Fruit fly (Drosophila melanogaster) whole organism, embryonic: ENCODE data around the gene TBC1d7.
A peak's percentile ranks its signal among the peaks of the same experiment; 100 is the strongest.

Experiments used
- CG10321 ChIP-seq: fragments of 200-800 bp; sonication (Bioruptor generic); IDR thresholded peaks from 2 replicates; pipeline ENCODE4 v1.3.6; 2022; ENCODE audit warnings: missing biosample characterization, missing genetic modification characterization
- CG10431 ChIP-seq: fragments of 200-800 bp; sonication (Bioruptor generic); optimal IDR thresholded peaks from 3 replicates; lab custom pipeline; 2018; ENCODE audit warnings: missing biosample characterization, mild to moderate bottlenecking, missing genetic modification characterization
- CG11456 ChIP-seq: fragments of 200-800 bp; sonication (Bioruptor generic); IDR thresholded peaks from 3 replicates; pipeline ENCODE4 v1.3.6; 2022; ENCODE audit warnings: missing biosample characterization, missing genetic modification characterization
- CG12104 ChIP-seq: fragments of 200-800 bp; sonication (Bioruptor generic); optimal IDR thresholded peaks from 3 replicates; lab custom pipeline; 2016; ENCODE audit warnings: missing biosample characterization, missing genetic modification characterization
- CG12659 ChIP-seq: fragments of 200-800 bp; sonication (Bioruptor generic); optimal IDR thresholded peaks from 3 replicates; lab custom pipeline; 2017; ENCODE audit warnings: mild to moderate bottlenecking, missing biosample characterization, missing genetic modification reagents, missing genetic modification characterization
- CG13424 ChIP-seq: fragments of 200-800 bp; sonication (Bioruptor generic); optimal IDR thresholded peaks from 2 replicates; lab custom pipeline; 2019; ENCODE audit warnings: missing biosample characterization, mild to moderate bottlenecking, missing genetic modification characterization, moderate library complexity
- CG15073 ChIP-seq: fragments of 200-800 bp; sonication (Bioruptor generic); optimal IDR thresholded peaks from 2 replicates; lab custom pipeline; 2016; ENCODE audit warnings: missing biosample characterization, missing genetic modification characterization
- CG15514 ChIP-seq: fragments of 200-800 bp; sonication (Bioruptor generic); optimal IDR thresholded peaks from 3 replicates; lab custom pipeline; 2017; ENCODE audit warnings: missing biosample characterization, missing genetic modification characterization, mild to moderate bottlenecking, moderate library complexity, missing genetic modification reagents
- CG17829 ChIP-seq: fragments of 200-800 bp; optimal IDR thresholded peaks from 2 replicates; lab custom pipeline; 2019; ENCODE audit warnings: missing biosample characterization, mild to moderate bottlenecking, missing genetic modification characterization, moderate library complexity
- CG17912 ChIP-seq: fragments of 200-800 bp; sonication (Bioruptor generic); optimal IDR thresholded peaks from 2 replicates; lab custom pipeline; 2018; ENCODE audit warnings: missing biosample characterization, mild to moderate bottlenecking, missing genetic modification characterization
- CG18764 ChIP-seq: fragments of 200-800 bp; sonication (Bioruptor generic); optimal IDR thresholded peaks from 3 replicates; lab custom pipeline; 2016; ENCODE audit warnings: missing biosample characterization, missing genetic modification characterization
- CG2678 ChIP-seq: fragments of 200-800 bp; sonication (Bioruptor generic); optimal IDR thresholded peaks from 3 replicates; lab custom pipeline; 2019; ENCODE audit warnings: missing biosample characterization, mild to moderate bottlenecking, missing genetic modification characterization, moderate library complexity
- CG31365 ChIP-seq: fragments of 200-800 bp; sonication (Bioruptor generic); optimal IDR thresholded peaks from 2 replicates; lab custom pipeline; 2018; ENCODE audit warnings: missing biosample characterization, mild to moderate bottlenecking, missing genetic modification characterization
- CG3838 ChIP-seq: fragments of 200-800 bp; sonication (Bioruptor generic); optimal IDR thresholded peaks from 3 replicates; lab custom pipeline; 2016; ENCODE audit warnings: missing biosample characterization, missing genetic modification characterization
- CG4424 ChIP-seq: fragments of 200-800 bp; sonication (Bioruptor generic); optimal IDR thresholded peaks from 3 replicates; lab custom pipeline; 2016; ENCODE audit warnings: missing biosample characterization, missing genetic modification characterization
- CG4854 ChIP-seq: fragments of 200-800 bp; sonication (Bioruptor generic); optimal IDR thresholded peaks from 2 replicates; lab custom pipeline; 2016; ENCODE audit warnings: missing biosample characterization, missing genetic modification characterization, inconsistent platforms
- CG7987 ChIP-seq: fragments of 200-800 bp; sonication (Bioruptor generic); optimal IDR thresholded peaks from 2 replicates; lab custom pipeline; 2018; ENCODE audit warnings: missing biosample characterization, mild to moderate bottlenecking, missing genetic modification characterization, moderate library complexity
- CG8944 ChIP-seq: fragments of 200-800 bp; sonication (Bioruptor generic); optimal IDR thresholded peaks from 3 replicates; lab custom pipeline; 2016; ENCODE audit warnings: missing biosample characterization, missing genetic modification characterization
- CG9797 ChIP-seq: fragments of 200-800 bp; sonication (Bioruptor generic); optimal IDR thresholded peaks from 3 replicates; lab custom pipeline; 2018; ENCODE audit warnings: missing biosample characterization, mild to moderate bottlenecking, missing genetic modification characterization
- CG9817 ChIP-seq: fragments of 200-800 bp; sonication (Bioruptor generic); optimal IDR thresholded peaks from 2 replicates; lab custom pipeline; 2018; ENCODE audit warnings: missing biosample characterization, mild to moderate bottlenecking, missing genetic modification characterization, moderate library complexity
- Camta ChIP-seq: fragments of 200-800 bp; sonication (Bioruptor generic); optimal IDR thresholded peaks from 2 replicates; lab custom pipeline; 2016; ENCODE audit warnings: missing biosample characterization, missing genetic modification characterization
- Chrac-16 ChIP-seq: fragments of 200-800 bp; sonication (Bioruptor generic); optimal IDR thresholded peaks from 3 replicates; lab custom pipeline; 2016; ENCODE audit warnings: missing biosample characterization, missing genetic modification characterization
- E2f2 ChIP-seq: fragments of 200-800 bp; sonication (Bioruptor generic); IDR thresholded peaks from 2 replicates; pipeline ENCODE4 v1.3.6; 2022; ENCODE audit warnings: missing biosample characterization, missing genetic modification characterization
- Gug ChIP-seq: fragments of 200-800 bp; sonication (Bioruptor generic); IDR thresholded peaks from 4 replicates; pipeline ENCODE4 v1.3.6; 2022; ENCODE audit warnings: missing biosample characterization, missing genetic modification characterization
- HLHmδ ChIP-seq: fragments of 200-800 bp; sonication (Bioruptor generic); optimal IDR thresholded peaks from 2 replicates; lab custom pipeline; 2018; ENCODE audit warnings: missing biosample characterization, mild to moderate bottlenecking, missing genetic modification characterization, moderate library complexity
- Hr78 ChIP-seq, 2 experiments: fragments of 200-800 bp in 1 of 2; fragments of >200 bp in 1 of 2; sonication (Bioruptor generic) in 1 of 2; optimal IDR thresholded peaks; 2 replicates each; lab custom pipeline; 2017 to 2019; ENCODE audit warnings: missing biosample characterization in 2 of 2, missing genetic modification characterization in 2 of 2, mild to moderate bottlenecking in 1 of 2, moderate library complexity in 1 of 2
- Hsf ChIP-seq: fragments of 200-800 bp; sonication (Bioruptor generic); optimal IDR thresholded peaks from 3 replicates; lab custom pipeline; 2016; ENCODE audit warnings: missing biosample characterization, missing genetic modification characterization
- MBD-R2 ChIP-seq: fragments of 200-800 bp; sonication (Bioruptor generic); IDR thresholded peaks from 2 replicates; pipeline ENCODE4 v1.3.6; 2022; ENCODE audit warnings: missing biosample characterization, missing genetic modification characterization
- Myb ChIP-seq: fragments of 200-800 bp; sonication (Bioruptor generic); optimal IDR thresholded peaks from 2 replicates; lab custom pipeline; 2016; ENCODE audit warnings: missing biosample characterization, missing genetic modification characterization
- NC2β ChIP-seq: fragments of 200-800 bp; sonication (Bioruptor generic); optimal IDR thresholded peaks from 2 replicates; lab custom pipeline; 2016; ENCODE audit warnings: missing biosample characterization, missing genetic modification characterization
- Nf-YA ChIP-seq: fragments of 200-800 bp; sonication (Bioruptor generic); IDR thresholded peaks from 2 replicates; pipeline ENCODE4 v1.3.6; 2022; ENCODE audit warnings: missing biosample characterization, missing genetic modification characterization
- NfI ChIP-seq: fragments of 200-800 bp; sonication (Bioruptor generic); optimal IDR thresholded peaks from 3 replicates; lab custom pipeline; 2018; ENCODE audit warnings: missing biosample characterization, mild to moderate bottlenecking, missing genetic modification characterization, moderate library complexity
- Rfx ChIP-seq: fragments of 200-800 bp; sonication (Bioruptor generic); IDR thresholded peaks from 2 replicates; pipeline ENCODE4 v1.3.6; 2022; ENCODE audit warnings: missing biosample characterization, missing genetic modification characterization
- Spps ChIP-seq: fragments of 200-800 bp; sonication (Bioruptor generic); optimal IDR thresholded peaks from 2 replicates; lab custom pipeline; 2018; ENCODE audit warnings: missing biosample characterization, mild to moderate bottlenecking, missing genetic modification characterization
- TFAM ChIP-seq: fragments of 200-800 bp; sonication (Bioruptor generic); optimal IDR thresholded peaks from 2 replicates; lab custom pipeline; 2017; ENCODE audit warnings: missing biosample characterization, missing genetic modification characterization, inconsistent platforms
- az2 ChIP-seq: fragments of 200-800 bp; sonication (Bioruptor generic); optimal IDR thresholded peaks from 3 replicates; lab custom pipeline; 2016; ENCODE audit warnings: missing biosample characterization, missing genetic modification characterization
- dmrt11E ChIP-seq: fragments of 200-800 bp; sonication (Bioruptor generic); optimal IDR thresholded peaks from 3 replicates; lab custom pipeline; 2018; ENCODE audit warnings: missing biosample characterization, mild to moderate bottlenecking, missing genetic modification characterization, moderate library complexity
- dpn ChIP-seq, 2 experiments: fragments of 200-800 bp; sonication (Bioruptor generic); optimal IDR thresholded peaks; 3 replicates each; lab custom pipeline; 2016; ENCODE audit warnings: missing biosample characterization in 2 of 2, missing genetic modification characterization in 2 of 2
- en ChIP-seq: fragments of 200-800 bp; sonication (Bioruptor generic); optimal IDR thresholded peaks from 2 replicates; lab custom pipeline; 2016; ENCODE audit warnings: missing biosample characterization, missing genetic modification characterization
- fru ChIP-seq: fragments of >200 bp; optimal IDR thresholded peaks from 2 replicates; lab custom pipeline; 2017
- h ChIP-seq: fragments of >200 bp; optimal IDR thresholded peaks from 2 replicates; lab custom pipeline; 2017
- hkb ChIP-seq, 2 experiments: fragments of 200-800 bp in 1 of 2; fragments of >200 bp in 1 of 2; sonication (Bioruptor generic) in 1 of 2; IDR thresholded peaks in 1 of 2; optimal IDR thresholded peaks in 1 of 2; 2 replicates each; pipeline versions ENCODE4 v1.3.6 to Lab custom; 2017 to 2022; ENCODE audit warnings: missing biosample characterization in 1 of 2, missing genetic modification characterization in 1 of 2
- jing ChIP-seq: fragments of 200-800 bp; sonication (Bioruptor generic); optimal IDR thresholded peaks from 2 replicates; lab custom pipeline; 2018; ENCODE audit warnings: missing biosample characterization, mild to moderate bottlenecking, missing genetic modification characterization
- nau ChIP-seq: fragments of 200-800 bp; sonication (Bioruptor generic); optimal IDR thresholded peaks from 3 replicates; lab custom pipeline; 2017; ENCODE audit warnings: missing biosample characterization, mild to moderate bottlenecking, missing genetic modification characterization, missing genetic modification reagents
- nmo ChIP-seq: fragments of 200-800 bp; sonication (Bioruptor generic); optimal IDR thresholded peaks from 2 replicates; lab custom pipeline; 2018; ENCODE audit warnings: missing biosample characterization, mild to moderate bottlenecking, missing genetic modification characterization, moderate library complexity
- pan ChIP-seq, 4 experiments: fragments of >200 bp in 3 of 4; fragments of 200-800 bp in 1 of 4; sonication (Bioruptor generic) in 1 of 4; optimal IDR thresholded peaks in 3 of 4; IDR thresholded peaks in 1 of 4; 2 replicates each; pipeline versions ENCODE4 v1.3.6 to Lab custom; 2017 to 2022; ENCODE audit warnings: missing biosample characterization in 2 of 4, missing genetic modification characterization in 2 of 4, mixed read lengths in 1 of 4
- sna ChIP-seq: fragments of 200-800 bp; sonication (Bioruptor generic); IDR thresholded peaks from 2 replicates; pipeline ENCODE4 v1.3.6; 2022; ENCODE audit warnings: missing biosample characterization, missing genetic modification characterization; ENCODE audit not compliant: partially characterized antibody
- wek ChIP-seq: fragments of 200-800 bp; sonication (Bioruptor generic); optimal IDR thresholded peaks from 3 replicates; lab custom pipeline; 2018; ENCODE audit warnings: missing biosample characterization, mild to moderate bottlenecking, missing genetic modification characterization, moderate library complexity
- z ChIP-seq: fragments of 200-800 bp; sonication (Bioruptor generic); IDR thresholded peaks from 3 replicates; pipeline ENCODE4 v1.3.6; 2022; ENCODE audit warnings: missing biosample characterization, missing genetic modification characterization

TBC1d7 gene

dm6 chr3R:24193373-24193879 is 31.9 kb downstream of the TBC1d7 start, which contains the start of the genes SMC6 and CG6204 (continued):
- TF ChIP-seq pan (optimal IDR thresholded peaks at IDR 0.05; lab: Kevin White, UChicago) (no peak), pan (GFP tag; optimal IDR thresholded peaks at IDR 0.05 in 1 of 2, IDR thresholded peaks at IDR 0.05 in 1 of 2) (peak in 1 of 2 experiments; percentile 96), CG8944 (GFP tag; lab: Kevin White, UChicago) (peak; percentile 70), sna (no peak), Hsf (GFP tag; lab: Kevin White, UChicago) (peak; percentile 94), jing (GFP tag; lab: Kevin White, UChicago) (peak; percentile 79), NfI (GFP tag; lab: Kevin White, UChicago) (peak; percentile 93), dpn (GFP tag; optimal IDR thresholded peaks at IDR 0.05; lab: Kevin White, UChicago) (peak; percentile 89 to 94), nmo (GFP tag; lab: Kevin White, UChicago) (peak; percentile 98), fru (no peak), CG9797 (peak; percentile 64), CG4854 (GFP tag; lab: Kevin White, UChicago) (peak; percentile 82), Spps (tag; lab: Kevin White, UChicago) (peak; percentile 84), CG13424 (tag; lab: Kevin White, UChicago) (peak; percentile 95), CG18764 (GFP tag; lab: Kevin White, UChicago) (peak; percentile 81), CG10431 (GFP tag; lab: Kevin White, UChicago) (peak; percentile 51), wek (GFP tag; lab: Kevin White, UChicago) (peak; percentile 70), CG31365 (tag; lab: Kevin White, UChicago) (peak; percentile 73), E2f2 (GFP tag; lab: Robert Waterston, UW) (peak; percentile 88), CG15073 (GFP tag; lab: Kevin White, UChicago) (peak; percentile 62), az2 (GFP tag; lab: Kevin White, UChicago) (peak; percentile 90), CG3838 (GFP tag; lab: Kevin White, UChicago) (peak; percentile 71), NC2β (GFP tag; lab: Kevin White, UChicago) (peak; percentile 77), nau (GFP tag; lab: Kevin White, UChicago) (no peak), HLHmδ (GFP tag; lab: Kevin White, UChicago) (no peak), CG4424 (peak; percentile 89), Nf-YA (peak; percentile 75), CG15514 (GFP tag; lab: Kevin White, UChicago) (peak; percentile 85), MBD-R2 (GFP tag; lab: Robert Waterston, UW) (peak; percentile 89), CG7987 (GFP tag; lab: Kevin White, UChicago) (peak; percentile 72), Myb (GFP tag; lab: Kevin White, UChicago) (peak; percentile 62), hkb (optimal IDR thresholded peaks at IDR 0.05; lab: Kevin White, UChicago) (no peak), hkb (GFP tag; IDR thresholded peaks at IDR 0.05; lab: Robert Waterston, UW) (peak; percentile 95), CG9817 (peak; percentile 97), Hr78 (GFP tag; optimal IDR thresholded peaks at IDR 0.05; lab: Kevin White, UChicago) (no peak), Chrac-16 (peak; percentile 94), CG11456 (GFP tag; lab: Robert Waterston, UW) (peak; percentile 93), en (GFP tag; lab: Kevin White, UChicago) (peak; percentile 46), Rfx (peak; percentile 97), dmrt11E (tag; lab: Kevin White, UChicago) (peak; percentile 93), CG12659 (GFP tag; lab: Kevin White, UChicago) (peak; percentile 96), CG12104 (GFP tag; lab: Kevin White, UChicago) (peak; percentile 83), Camta (GFP tag; lab: Kevin White, UChicago) (peak; percentile 77), Gug (peak; percentile 92), CG17829 (tag; lab: Kevin White, UChicago) (peak; percentile 95), CG17912 (GFP tag; lab: Kevin White, UChicago) (peak; percentile 82), h (lab: Kevin White, UChicago) (no peak), CG2678 (peak; percentile 97), CG10321 (GFP tag; lab: Robert Waterston, UW) (peak; percentile 67; the same call in 1 of the 2 replicates), z (GFP tag; lab: Robert Waterston, UW) (no peak), TFAM (peak; percentile 62)
